Worm (Caenorhabditis elegans) whole organism, late embryonic: ENCODE results near the gene B0034.5.

Experiments used
- C38D4.7 ChIP-seq: fragments of 200-800 bp; sonication (Bioruptor generic); optimal IDR thresholded peaks from 2 replicates; lab custom pipeline; 2018; ENCODE audit warnings: mild to moderate bottlenecking, missing genetic modification characterization, moderate library complexity, missing compliant biosample characterization
- ahr-1 ChIP-seq: sonication (generic microtip); optimal IDR thresholded peaks from 2 replicates; lab custom pipeline; 2016; ENCODE audit warnings: missing genetic modification characterization, missing compliant biosample characterization
- ama-1 ChIP-seq: fragments of 150-350 bp; optimal IDR thresholded peaks from 2 replicates; lab custom pipeline; 2014
- elt-2 ChIP-seq: sonication (generic microtip); optimal IDR thresholded peaks from 2 replicates; lab custom pipeline; 2016; ENCODE audit warnings: missing genetic modification reagents, missing genetic modification characterization, missing compliant biosample characterization
- fax-1 ChIP-seq: sonication (generic microtip); optimal IDR thresholded peaks from 2 replicates; lab custom pipeline; 2016; ENCODE audit warnings: missing genotype, missing genetic modification characterization, missing compliant biosample characterization
- hlh-15 ChIP-seq: sonication (generic microtip); optimal IDR thresholded peaks from 2 replicates; lab custom pipeline; 2016; ENCODE audit warnings: missing genetic modification characterization, missing compliant biosample characterization
- lin-11 ChIP-seq: fragments of 200-800 bp; sonication (Bioruptor generic); optimal IDR thresholded peaks from 2 replicates; lab custom pipeline; 2018; ENCODE audit warnings: mild to moderate bottlenecking, missing genetic modification characterization, missing compliant biosample characterization
- nfya-1 ChIP-seq: sonication (generic microtip); optimal IDR thresholded peaks from 2 replicates; lab custom pipeline; 2017; ENCODE audit warnings: missing genetic modification characterization, mild to moderate bottlenecking, missing compliant biosample characterization, antibody characterized with exemption, moderate library complexity
- pag-3 ChIP-seq: sonication (generic microtip); optimal IDR thresholded peaks from 2 replicates; lab custom pipeline; 2016; ENCODE audit warnings: missing compliant biosample characterization, missing genetic modification characterization, borderline replicate concordance
- pqm-1 ChIP-seq: sonication (generic microtip); optimal IDR thresholded peaks from 2 replicates; lab custom pipeline; 2016; ENCODE audit warnings: missing genetic modification characterization, missing compliant biosample characterization

ce11 chrII:6016410-6016809 lies 41.6 kb upstream of the B0034.5 start, which contains the start of gene ZK84.5:
- TF ChIP-seq ama-1 (lab: Kevin White, UChicago) (no peak), ahr-1 (tag; lab: Kevin White, UChicago) (no peak), hlh-15 (no peak), elt-2 (no peak), pqm-1 (tag; lab: Kevin White, UChicago) (no peak), pag-3 (no peak), nfya-1 (tag; lab: Kevin White, UChicago) (no peak), fax-1 (tag; lab: Kevin White, UChicago) (no peak), lin-11 (no peak), C38D4.7 (GFP tag; lab: Kevin White, UChicago) (no peak)
